Worm (Caenorhabditis elegans) whole organism, early embryonic: ENCODE measurements around the gene clec-242.

Source experiments
- B0310.2 ChIP-seq: sonication (generic microtip); optimal IDR thresholded peaks from 2 replicates; lab custom pipeline; 2016; ENCODE audit warnings: mild to moderate bottlenecking, missing genetic modification characterization, missing compliant biosample characterization
- F13C5.2 ChIP-seq: sonication (generic microtip); optimal IDR thresholded peaks from 2 replicates; lab custom pipeline; 2017; ENCODE audit warnings: mild to moderate bottlenecking, missing genetic modification characterization, inconsistent platforms, missing compliant biosample characterization
- aly-1 ChIP-seq: sonication (generic microtip); optimal IDR thresholded peaks from 2 replicates; lab custom pipeline; 2016; ENCODE audit warnings: missing genetic modification characterization, missing compliant biosample characterization
- ama-1 ChIP-seq: fragments of 150-350 bp; optimal IDR thresholded peaks from 2 replicates; lab custom pipeline; 2014
- ceh-13 ChIP-seq: fragments of 200-800 bp; sonication (Bioruptor generic); optimal IDR thresholded peaks from 2 replicates; lab custom pipeline; 2018; ENCODE audit warnings: mild to moderate bottlenecking, missing genetic modification characterization, missing compliant biosample characterization
- ceh-36 ChIP-seq: sonication (generic microtip); optimal IDR thresholded peaks from 2 replicates; lab custom pipeline; 2016; ENCODE audit warnings: missing genetic modification characterization, inconsistent platforms, missing compliant biosample characterization
- ets-7 ChIP-seq: sonication (generic microtip); optimal IDR thresholded peaks from 2 replicates; lab custom pipeline; 2016; ENCODE audit warnings: missing genotype, missing genetic modification characterization, missing compliant biosample characterization
- flt-1 ChIP-seq: fragments of 200-800 bp; sonication (Bioruptor generic); IDR thresholded peaks from 2 replicates; pipeline ENCODE4 v1.3.6; 2022; ENCODE audit warnings: missing genetic modification characterization, missing compliant biosample characterization
- hmbx-1 ChIP-seq: sonication (generic microtip); optimal IDR thresholded peaks from 2 replicates; lab custom pipeline; 2016; ENCODE audit warnings: mild to moderate bottlenecking, missing genetic modification characterization, missing compliant biosample characterization
- hmg-4 ChIP-seq: fragments of 200-800 bp; sonication (Bioruptor generic); optimal IDR thresholded peaks from 2 replicates; lab custom pipeline; 2018; ENCODE audit warnings: mild to moderate bottlenecking, missing genetic modification characterization, missing compliant biosample characterization
- hnd-1 ChIP-seq: sonication (generic microtip); optimal IDR thresholded peaks from 2 replicates; lab custom pipeline; 2016; ENCODE audit warnings: missing genetic modification characterization, missing compliant biosample characterization
- pes-1 ChIP-seq: fragments of 200-800 bp; sonication (Bioruptor generic); IDR thresholded peaks from 2 replicates; pipeline ENCODE4 v1.3.6; 2022; ENCODE audit warnings: missing genetic modification reagents, missing genetic modification characterization, missing compliant biosample characterization
- scrt-1 ChIP-seq: fragments of 200-800 bp; sonication (Bioruptor generic); IDR thresholded peaks from 2 replicates; pipeline ENCODE4 v1.3.6; 2022; ENCODE audit warnings: missing genetic modification characterization, missing compliant biosample characterization
- sea-1 ChIP-seq: fragments of 200-800 bp; sonication (Bioruptor generic); conservative IDR thresholded peaks from 2 replicates; pipeline ENCODE4 v1.3.6; 2022; ENCODE audit warnings: missing genetic modification characterization, missing compliant biosample characterization
- tbx-11 ChIP-seq: fragments of 200-800 bp; sonication (Bioruptor generic); IDR thresholded peaks from 2 replicates; pipeline ENCODE4 v1.3.6; 2022; ENCODE audit warnings: missing genetic modification characterization, missing compliant biosample characterization
- tbx-37 ChIP-seq: fragments of 200-800 bp; sonication (Bioruptor generic); conservative IDR thresholded peaks from 2 replicates; pipeline ENCODE4 v1.3.6; 2022; ENCODE audit warnings: missing genetic modification reagents, missing genetic modification characterization, missing compliant biosample characterization
- tra-4 ChIP-seq: sonication (generic microtip); optimal IDR thresholded peaks from 2 replicates; lab custom pipeline; 2017; ENCODE audit warnings: missing genetic modification characterization, missing compliant biosample characterization

The clec-242 gene

ce11 chrV:17242552-17242951, 2.8 kb downstream of the clec-242 start, which contains the start of gene Y68A4B.3:
TSS of gene Y68A4B.3 (minus strand) at chrV:17242652.
- TF ChIP-seq hmbx-1 (tag; lab: Kevin White, UChicago): no peak
- TF ChIP-seq sea-1 (GFP tag; lab: Robert Waterston, UW): no peak
- TF ChIP-seq ceh-13 (GFP tag; lab: Kevin White, UChicago): no peak
- TF ChIP-seq ceh-36 (tag; lab: Kevin White, UChicago): no peak
- no peak for TF ChIP-seq pes-1 (GFP tag; lab: Robert Waterston, UW)
- no peak for TF ChIP-seq tbx-37 (GFP tag; lab: Robert Waterston, UW)
- no peak for TF ChIP-seq flt-1 (GFP tag; lab: Robert Waterston, UW)
- TF ChIP-seq tbx-11 (GFP tag; lab: Robert Waterston, UW): no peak
- TF ChIP-seq ets-7: no peak
- TF ChIP-seq hmg-4 (GFP tag; lab: Kevin White, UChicago): no peak
- no peak for TF ChIP-seq tra-4
- TF ChIP-seq ama-1 (lab: Kevin White, UChicago): no peak
- TF ChIP-seq B0310.2 (tag; lab: Kevin White, UChicago): no peak
- TF ChIP-seq hnd-1 (tag; lab: Kevin White, UChicago): no peak

ce11 chrV:17241278-17241661, 4.0 kb downstream of the clec-242 start:
- no peak for TF ChIP-seq flt-1 (GFP tag; lab: Robert Waterston, UW)
- TF ChIP-seq scrt-1 (GFP tag; lab: Robert Waterston, UW): no peak
- no peak for TF ChIP-seq aly-1 (tag; lab: Kevin White, UChicago)
- no peak for TF ChIP-seq ama-1 (lab: Kevin White, UChicago)
- TF ChIP-seq hmg-4 (GFP tag; lab: Kevin White, UChicago): no peak
- TF ChIP-seq tbx-11 (GFP tag; lab: Robert Waterston, UW): no peak
- no peak for TF ChIP-seq ceh-36 (tag; lab: Kevin White, UChicago)
- TF ChIP-seq tbx-37 (GFP tag; lab: Robert Waterston, UW): no peak
- no peak for TF ChIP-seq sea-1 (GFP tag; lab: Robert Waterston, UW)
- no peak for TF ChIP-seq tra-4

- no peak for TF ChIP-seq aly-1 (tag; lab: Kevin White, UChicago)
- no peak for TF ChIP-seq tbx-11 (GFP tag; lab: Robert Waterston, UW)
- no peak for TF ChIP-seq tra-4
- no peak for TF ChIP-seq hnd-1 (tag; lab: Kevin White, UChicago)
- no peak for TF ChIP-seq B0310.2 (tag; lab: Kevin White, UChicago)
- no peak for TF ChIP-seq tbx-37 (GFP tag; lab: Robert Waterston, UW)
- no peak for TF ChIP-seq ets-7
- no peak for TF ChIP-seq ceh-13 (GFP tag; lab: Kevin White, UChicago)
- no peak for TF ChIP-seq hmg-4 (GFP tag; lab: Kevin White, UChicago)
- TF ChIP-seq ceh-36 (tag; lab: Kevin White, UChicago): no peak
- no peak for TF ChIP-seq ama-1 (lab: Kevin White, UChicago)
- no peak for TF ChIP-seq flt-1 (GFP tag; lab: Robert Waterston, UW)
- TF ChIP-seq hmbx-1 (tag; lab: Kevin White, UChicago): no peak
These were observed 4.6 kb downstream of the clec-242 start for ce11 chrV:17240579-17241277.

- no peak for TF ChIP-seq ets-7
- TF ChIP-seq ceh-13 (GFP tag; lab: Kevin White, UChicago): no peak
- TF ChIP-seq hmg-4 (GFP tag; lab: Kevin White, UChicago): no peak
- no peak for TF ChIP-seq B0310.2 (tag; lab: Kevin White, UChicago)
- no peak for TF ChIP-seq pes-1 (GFP tag; lab: Robert Waterston, UW)
- no peak for TF ChIP-seq hmbx-1 (tag; lab: Kevin White, UChicago)
- TF ChIP-seq ama-1 (lab: Kevin White, UChicago): no peak
- no peak for TF ChIP-seq tra-4
- no peak for TF ChIP-seq aly-1 (tag; lab: Kevin White, UChicago)
- TF ChIP-seq tbx-37 (GFP tag; lab: Robert Waterston, UW): no peak
- TF ChIP-seq F13C5.2 (tag; lab: Kevin White, UChicago): no peak
- no peak for TF ChIP-seq scrt-1 (GFP tag; lab: Robert Waterston, UW)
- no peak for TF ChIP-seq hnd-1 (tag; lab: Kevin White, UChicago)
- no peak for TF ChIP-seq flt-1 (GFP tag; lab: Robert Waterston, UW)
These were observed 6.5 kb downstream of the clec-242 start, which contains the start of gene T19C9.8 for ce11 chrV:17238799-17239198. TSS of gene T19C9.8 (plus strand) at chrV:17239097.

- TF ChIP-seq scrt-1 (GFP tag; lab: Robert Waterston, UW) (no peak), B0310.2 (tag; lab: Kevin White, UChicago) (no peak), ama-1 (lab: Kevin White, UChicago) (no peak), F13C5.2 (tag; lab: Kevin White, UChicago) (no peak)
These were observed 9.0 kb downstream of the clec-242 start, which contains the start of gene T19C9.10 for ce11 chrV:17236345-17236744. TSS of gene T19C9.10 (plus strand) at chrV:17236592.

- TF ChIP-seq pes-1 (GFP tag; lab: Robert Waterston, UW) (no peak), F13C5.2 (tag; lab: Kevin White, UChicago) (no peak), sea-1 (GFP tag; lab: Robert Waterston, UW) (no peak), hmbx-1 (tag; lab: Kevin White, UChicago) (no peak), flt-1 (GFP tag; lab: Robert Waterston, UW) (no peak), B0310.2 (tag; lab: Kevin White, UChicago) (no peak)
These were observed 12.9 kb downstream of the clec-242 start for ce11 chrV:17232403-17232802.

- TF ChIP-seq ets-7 (no peak), hnd-1 (tag; lab: Kevin White, UChicago) (no peak), tbx-11 (GFP tag; lab: Robert Waterston, UW) (no peak), hmg-4 (GFP tag; lab: Kevin White, UChicago) (no peak), flt-1 (GFP tag; lab: Robert Waterston, UW) (no peak), tbx-37 (GFP tag; lab: Robert Waterston, UW) (no peak), sea-1 (GFP tag; lab: Robert Waterston, UW) (no peak), tra-4 (no peak), ceh-13 (GFP tag; lab: Kevin White, UChicago) (no peak), ama-1 (lab: Kevin White, UChicago) (no peak), B0310.2 (tag; lab: Kevin White, UChicago) (no peak), ceh-36 (tag; lab: Kevin White, UChicago) (no peak), pes-1 (GFP tag; lab: Robert Waterston, UW) (no peak), scrt-1 (GFP tag; lab: Robert Waterston, UW) (no peak)
These were observed 19.2 kb downstream of the clec-242 start, which contains the start of gene srh-112 for ce11 chrV:17226119-17226518. TSS of gene srh-112 (minus strand) at chrV:17226219.
